Worm (Caenorhabditis elegans): ENCODE data around the gene rig-4.

The rig-4 gene

DNA sequence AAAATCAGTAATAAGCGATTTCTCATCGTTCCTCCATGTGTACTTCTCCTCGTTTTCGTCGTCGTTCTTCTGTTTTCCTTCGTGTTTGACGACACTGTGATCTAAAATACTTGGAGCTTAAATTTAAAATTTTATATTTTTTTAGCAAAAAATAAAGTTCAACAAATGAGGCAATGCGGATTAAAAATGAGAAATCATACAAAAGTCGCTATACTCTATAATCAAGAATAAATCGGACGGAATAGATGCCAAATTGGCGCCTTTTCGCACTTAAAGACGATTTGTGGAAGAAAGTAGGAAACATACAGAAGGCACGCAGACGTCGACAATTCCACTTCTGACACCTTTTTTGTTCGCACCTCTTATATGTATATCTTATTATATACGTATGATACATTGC is at the start of gene rig-4:
rig-4 (minus strand) TSS at position 101 of the 400 bp plus-strand sequence.
- TF ChIP-seq gmeb-2 (tag; optimal IDR thresholded peaks at IDR 0.05) (no peak), ztf-16 (tag; optimal IDR thresholded peaks at IDR 0.05) (no peak), unc-3 (GFP tag; conservative IDR thresholded peaks at IDR 0.05) (no peak), unc-3 (tag; optimal IDR thresholded peaks at IDR 0.05) (no peak), C08G9.2 (tag; optimal IDR thresholded peaks at IDR 0.05) (no peak), ahr-1 (tag; optimal IDR thresholded peaks at IDR 0.05) (no peak)

DNA sequence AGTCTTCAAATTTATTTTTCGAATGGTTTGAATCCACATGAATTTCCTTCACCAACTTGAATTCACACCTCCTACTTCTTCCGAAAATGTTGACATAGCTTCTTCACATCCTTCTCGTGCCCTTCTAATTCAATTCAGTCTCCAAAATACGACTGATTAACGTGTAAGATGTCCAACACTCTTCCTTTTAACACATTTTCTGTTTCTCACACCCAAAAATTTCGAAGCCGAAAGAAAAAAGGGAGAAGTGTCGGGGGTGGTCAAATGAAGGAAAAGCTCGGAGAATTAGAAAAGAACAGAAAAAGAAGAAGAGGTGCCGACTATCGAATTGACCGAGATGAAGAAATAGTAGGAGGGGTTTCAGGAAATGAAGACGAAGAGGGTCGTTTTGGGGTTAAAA is 48.8 kb upstream of the rig-4 start:
- TF ChIP-seq unc-42 (tag; optimal IDR thresholded peaks at IDR 0.05) = peak; percentile 69
- TF ChIP-seq nhr-232 (tag; optimal IDR thresholded peaks at IDR 0.05) = no peak
- TF ChIP-seq ceh-31 (tag; optimal IDR thresholded peaks at IDR 0.05) = peak; percentile 28
- TF ChIP-seq ceh-24 (tag; optimal IDR thresholded peaks at IDR 0.05) = no peak

DNA sequence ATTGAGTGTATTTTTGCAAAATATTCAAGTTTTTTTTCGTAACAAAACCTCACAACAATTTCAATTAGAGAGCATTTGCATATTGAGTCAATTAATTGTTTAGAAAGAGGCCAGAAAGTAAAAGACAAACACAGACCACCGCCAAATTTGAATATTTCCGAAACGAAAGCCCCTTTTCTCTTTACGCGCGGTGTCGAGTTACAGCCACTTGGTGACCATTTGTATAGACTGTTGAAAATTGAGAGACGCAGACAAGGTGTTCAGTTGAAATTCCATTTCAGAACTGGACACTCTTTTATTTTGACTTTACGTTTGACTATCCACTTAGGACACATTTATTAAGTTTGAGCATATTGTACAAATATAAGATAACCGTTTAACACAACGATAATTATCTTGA is 44.2 kb upstream of the rig-4 start:
- TF ChIP-seq pha-4 (tag; optimal IDR thresholded peaks at IDR 0.05) (no peak), ceh-34 (tag; optimal IDR thresholded peaks at IDR 0.05) (peak; percentile 91)

DNA sequence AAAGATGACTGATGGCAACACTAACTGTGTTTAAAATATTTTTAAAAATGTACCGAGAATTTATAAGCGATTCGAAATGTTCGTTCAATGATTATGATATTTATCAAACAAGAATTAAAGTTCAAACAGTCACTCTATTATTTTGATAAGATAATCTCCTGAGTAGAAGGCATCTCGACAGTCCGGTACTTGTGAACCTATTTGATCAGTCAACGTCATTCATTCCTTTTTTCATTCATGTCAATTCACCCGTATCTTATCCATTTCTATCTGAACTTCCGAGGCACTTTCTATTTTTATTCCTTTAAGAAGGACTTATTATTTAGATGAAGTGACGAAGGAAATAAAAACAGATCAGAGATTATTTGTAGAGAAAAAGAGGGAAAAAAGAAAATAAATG is 40.7 kb upstream of the rig-4 start, which contains the start of gene nhr-258:
nhr-258 (plus strand) TSS at position 365 of the 400 bp plus-strand sequence.
- TF ChIP-seq pros-1 (tag; optimal IDR thresholded peaks at IDR 0.05) (no peak), pqm-1 (tag; optimal IDR thresholded peaks at IDR 0.05) (no peak), ceh-6 (GFP tag; optimal IDR thresholded peaks at IDR 0.05) (no peak), pat-9 (tag; optimal IDR thresholded peaks at IDR 0.05) (no peak), tbx-7 (tag; optimal IDR thresholded peaks at IDR 0.05) (no peak), unc-42 (tag; optimal IDR thresholded peaks at IDR 0.05) (no peak), ztf-16 (tag; optimal IDR thresholded peaks at IDR 0.05) (no peak), ceh-9 (tag; optimal IDR thresholded peaks at IDR 0.05) (no peak), ama-1 (optimal IDR thresholded peaks at IDR 0.05) (no peak), odd-2 (tag; optimal IDR thresholded peaks at IDR 0.05) (no peak), hlh-13 (GFP tag; optimal IDR thresholded peaks at IDR 0.05) (no peak), ceh-24 (tag; optimal IDR thresholded peaks at IDR 0.05) (no peak), Y22D7AL.16 (tag; optimal IDR thresholded peaks at IDR 0.05) (no peak), sox-2 (GFP tag; IDR thresholded peaks at IDR 0.05) (no peak), ceh-34 (tag; optimal IDR thresholded peaks at IDR 0.05) (no peak), ets-4 (tag; optimal IDR thresholded peaks at IDR 0.05) (no peak), elt-2 (tag; optimal IDR thresholded peaks at IDR 0.05) (no peak)

DNA sequence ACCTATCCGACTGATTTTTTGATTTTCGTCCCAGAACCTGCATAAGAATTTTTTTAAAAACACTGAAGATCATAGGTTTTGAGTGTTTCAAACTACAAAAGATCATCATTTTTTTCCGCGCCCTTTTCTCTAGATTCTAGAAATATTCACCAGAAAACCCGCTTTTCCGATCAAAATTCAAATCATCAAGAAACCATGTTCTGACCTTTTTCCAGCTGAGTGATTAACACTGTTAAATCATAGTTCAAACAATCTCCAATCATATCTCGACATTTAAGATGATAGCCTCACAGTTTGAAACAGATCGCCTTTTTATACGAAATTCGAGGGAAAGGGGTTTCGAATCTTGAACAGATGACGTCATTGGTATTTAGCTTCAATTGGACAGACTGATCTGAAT is 39.8 kb upstream of the rig-4 start:
- no peak for TF ChIP-seq ttx-3 (tag; optimal IDR thresholded peaks at IDR 0.05)
- TF ChIP-seq nhr-11 (tag; optimal IDR thresholded peaks at IDR 0.05) = no peak
- TF ChIP-seq lin-11 (tag; optimal IDR thresholded peaks at IDR 0.05) = no peak
- no peak for TF ChIP-seq pax-1 (tag; optimal IDR thresholded peaks at IDR 0.05)
- no peak for TF ChIP-seq pha-2 (tag; optimal IDR thresholded peaks at IDR 0.05)
- no peak for TF ChIP-seq ref-2 (tag; optimal IDR thresholded peaks at IDR 0.05)
- TF ChIP-seq lim-6 (tag; optimal IDR thresholded peaks at IDR 0.05) = no peak
- TF ChIP-seq syd-9 (tag; optimal IDR thresholded peaks at IDR 0.05) = no peak
- no peak for TF ChIP-seq sox-2 (GFP tag; IDR thresholded peaks at IDR 0.05)
- no peak for TF ChIP-seq C08G9.2 (tag; optimal IDR thresholded peaks at IDR 0.05)

DNA sequence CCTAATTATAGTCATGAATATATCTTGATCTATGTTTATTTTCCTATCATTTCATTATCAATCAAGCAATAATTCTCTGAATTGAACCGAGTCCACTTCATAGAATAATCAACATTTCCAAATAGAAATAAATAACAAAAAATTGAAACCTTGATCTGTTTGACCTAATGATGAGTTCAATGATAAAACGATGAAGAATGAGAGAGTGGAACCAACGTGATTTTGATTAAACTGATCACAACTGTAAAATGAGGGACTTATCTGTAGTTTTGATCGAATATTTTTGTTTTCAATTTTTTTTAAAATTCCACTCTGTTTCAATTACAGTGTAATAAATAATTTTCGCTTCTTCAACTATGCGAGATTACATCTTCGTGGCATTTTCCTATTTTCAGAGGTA is 39.0 kb upstream of the rig-4 start:
- TF ChIP-seq fkh-10 (GFP tag; optimal IDR thresholded peaks at IDR 0.05) = no peak

Data from whole organism, late embryonic.